Fruit fly (Drosophila melanogaster): Measurements from ENCODE around the gene daed.

The daed gene

DNA sequence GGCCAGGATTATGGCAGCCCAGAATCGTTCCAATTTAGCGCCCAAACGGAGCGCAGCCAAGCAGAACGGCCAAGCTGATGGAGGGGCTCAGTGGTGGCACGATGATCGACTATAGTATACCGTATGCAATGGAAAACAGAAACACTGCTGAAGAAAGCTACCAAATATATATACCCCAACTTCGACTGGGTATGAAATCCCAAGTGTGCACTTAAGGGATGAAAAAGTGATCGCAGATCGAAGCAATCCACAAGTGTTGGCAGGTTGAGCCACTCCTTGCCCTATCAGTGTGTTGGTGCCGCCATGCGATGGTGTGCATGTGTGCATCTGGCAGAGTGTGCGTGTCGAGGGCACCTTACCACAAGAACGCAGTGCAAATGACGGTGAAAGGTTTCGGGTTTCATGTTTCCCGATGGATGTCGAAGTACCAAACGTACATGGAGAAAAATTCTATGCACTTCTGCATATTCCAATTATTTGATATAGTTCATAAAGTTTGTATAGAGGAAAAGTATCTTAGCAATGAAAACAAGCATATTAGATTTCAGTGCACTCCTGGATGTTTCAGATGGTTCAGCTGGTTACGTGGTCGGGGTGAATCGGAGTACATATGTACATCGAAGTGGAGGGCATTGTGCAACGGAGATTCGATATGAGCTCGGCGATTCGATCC, 34.0 kb downstream of the daed start (continued):
- TF ChIP-seq Hr51 (GFP tag; optimal IDR thresholded peaks at IDR 0.05) (no peak), CG15269 (tag; optimal IDR thresholded peaks at IDR 0.05) (no peak), D19B (GFP tag; optimal IDR thresholded peaks at IDR 0.05) (peak; percentile 66), C15 (GFP tag; IDR thresholded peaks at IDR 0.05) (no peak), CG11093 (GFP tag; IDR thresholded peaks at IDR 0.05) (no peak), CG15696 (tag; optimal IDR thresholded peaks at IDR 0.05) (peak; percentile 52), ci (GFP tag; IDR thresholded peaks at IDR 0.05) (0 out of 3 replicates have a peak, but pooled peaks have one; percentile 40), CG31224 (GFP tag; IDR thresholded peaks at IDR 0.05) (peak; percentile 42; the same call in 1 of the 2 replicates), CG13775 (GFP tag; optimal IDR thresholded peaks at IDR 0.05) (no peak), cg (GFP tag; optimal IDR thresholded peaks at IDR 0.05) (peak; percentile 75), row (GFP tag; IDR thresholded peaks at IDR 0.05) (peak; percentile 67), zf30C (GFP tag; optimal IDR thresholded peaks at IDR 0.05) (peak; percentile 99), hth (optimal IDR thresholded peaks at IDR 0.05) (peak; percentile 22), dpn (GFP tag; optimal IDR thresholded peaks at IDR 0.05) (peak in 1 of 2 experiments; percentile 9), CG14860 (GFP tag; IDR thresholded peaks at IDR 0.05; ENCODE audit: partially characterized antibody) (peak; percentile 66)

DNA sequence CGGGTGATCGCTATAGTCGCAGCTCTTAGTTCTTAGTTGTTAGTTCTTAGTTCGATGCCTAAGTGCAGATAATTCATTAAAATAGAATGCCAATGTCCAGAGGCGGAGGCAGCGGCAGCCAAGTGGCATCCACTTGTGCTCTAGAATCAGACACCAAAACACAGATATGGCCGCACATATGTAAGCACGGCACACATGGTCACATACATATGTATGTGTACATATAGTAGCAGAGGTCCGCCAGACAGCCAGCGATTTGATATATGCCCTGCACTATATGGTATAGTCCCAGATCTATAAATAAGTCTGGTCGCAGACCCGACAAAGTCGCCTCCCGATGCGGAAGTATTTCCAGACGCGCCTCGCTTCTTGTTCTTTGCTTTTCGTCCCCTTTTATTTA, 35.4 kb downstream of the daed start:
- TF ChIP-seq CG17361 (GFP tag; IDR thresholded peaks at IDR 0.05) (no peak), onecut (GFP tag; IDR thresholded peaks at IDR 0.05) (no peak), cg (GFP tag; optimal IDR thresholded peaks at IDR 0.05) (peak; percentile 47), zen (tag; optimal IDR thresholded peaks at IDR 0.05) (no peak), CG12769 (tag; optimal IDR thresholded peaks at IDR 0.05) (peak; percentile 20), maf-S (GFP tag; optimal IDR thresholded peaks at IDR 0.05) (no peak), CG4617 (GFP tag; optimal IDR thresholded peaks at IDR 0.05; ENCODE audit: borderline replicate concordance) (no peak), lmd (GFP tag; IDR thresholded peaks at IDR 0.05) (no peak), CG7928 (GFP tag; optimal IDR thresholded peaks at IDR 0.05) (no peak), CG10565 (GFP tag; optimal IDR thresholded peaks at IDR 0.05) (no peak), twi (tag; optimal IDR thresholded peaks at IDR 0.05) (peak; percentile 95), ash1 (GFP tag; optimal IDR thresholded peaks at IDR 0.05) (no peak), Fer2 (tag; optimal IDR thresholded peaks at IDR 0.05) (no peak), mirr (GFP tag; optimal IDR thresholded peaks at IDR 0.05) (no peak), dmrt11E (tag; optimal IDR thresholded peaks at IDR 0.05) (no peak), HLH3B (GFP tag; IDR thresholded peaks at IDR 0.05) (no peak)

dm6 chr2L:2180120-2180539, 36.0 kb downstream of the daed start:
- TF ChIP-seq CG11085 (GFP tag; IDR thresholded peaks at IDR 0.05): peak; percentile 63; the same call in 1 of the 2 replicates
- TF ChIP-seq CG7745 (tag; optimal IDR thresholded peaks at IDR 0.05): peak; percentile 19
- peak; percentile 89 for TF ChIP-seq gce (GFP tag; IDR thresholded peaks at IDR 0.05)
- TF ChIP-seq CG17829 (tag; optimal IDR thresholded peaks at IDR 0.05): peak; percentile 96
- peak; percentile 66 for TF ChIP-seq wek (GFP tag; optimal IDR thresholded peaks at IDR 0.05)
- TF ChIP-seq Aef1 (GFP tag; IDR thresholded peaks at IDR 0.05): peak; percentile 80
- no peak for TF ChIP-seq pros (GFP tag; optimal IDR thresholded peaks at IDR 0.05)
- peak; percentile 75 for TF ChIP-seq repo (GFP tag; optimal IDR thresholded peaks at IDR 0.05)
- TF ChIP-seq ewg (GFP tag; optimal IDR thresholded peaks at IDR 0.05): peak; percentile 85
- TF ChIP-seq Atf3 (GFP tag; optimal IDR thresholded peaks at IDR 0.05): peak; percentile 64
- peak; percentile 85 for TF ChIP-seq CG11723 (GFP tag; optimal IDR thresholded peaks at IDR 0.05)
- TF ChIP-seq BtbVII (GFP tag; optimal IDR thresholded peaks at IDR 0.05): peak; percentile 82
- peak; percentile 72 for TF ChIP-seq CG11398 (GFP tag; optimal IDR thresholded peaks at IDR 0.05)
- peak; percentile 93 for TF ChIP-seq CG11504 (tag; optimal IDR thresholded peaks at IDR 0.05)
- no peak for TF ChIP-seq pita (GFP tag; optimal IDR thresholded peaks at IDR 0.05)
- TF ChIP-seq peb (GFP tag; IDR thresholded peaks at IDR 0.05): peak; percentile 83
- peak; percentile 67 for TF ChIP-seq CG11247 (GFP tag; IDR thresholded peaks at IDR 0.05)
- peak; percentile 84 for TF ChIP-seq CG4730 (GFP tag; IDR thresholded peaks at IDR 0.05)
- TF ChIP-seq sisA (GFP tag; IDR thresholded peaks at IDR 0.05): peak; percentile 92
